Fruit fly (Drosophila melanogaster): ENCODE measurements around the gene GILT1.
A peak's percentile ranks its signal among the peaks of the same experiment; 100 is the strongest.

Gene GILT1

dm6 chr3R:13366561-13367518, 34.8 kb downstream of the GILT1 start, which contains the start of gene Elp6 (continued):
- TF ChIP-seq Bgb (GFP tag; IDR thresholded peaks at IDR 0.05; ENCODE audit: partially characterized antibody) (no peak), CG9609 (GFP tag; optimal IDR thresholded peaks at IDR 0.05) (peak; percentile 51), sens-2 (GFP tag; IDR thresholded peaks at IDR 0.05) (no peak), Vsx1 (GFP tag; optimal IDR thresholded peaks at IDR 0.05) (peak; percentile 38), Doc3 (GFP tag; IDR thresholded peaks at IDR 0.05; ENCODE audit: partially characterized antibody) (no peak), Hey (tag; optimal IDR thresholded peaks at IDR 0.05) (no peak), Xbp1 (GFP tag; optimal IDR thresholded peaks at IDR 0.05) (peak; percentile 67), dmrt99B (tag; optimal IDR thresholded peaks at IDR 0.05) (peak; percentile 73), caup (GFP tag; optimal IDR thresholded peaks at IDR 0.05; ENCODE audit: severe bottlenecking) (peak; percentile 71), CG6683 (GFP tag; optimal IDR thresholded peaks at IDR 0.05) (peak; percentile 19), CG11696 (GFP tag; IDR thresholded peaks at IDR 0.05) (no peak), pb (GFP tag; optimal IDR thresholded peaks at IDR 0.05) (no peak), Fer1 (GFP tag; optimal IDR thresholded peaks at IDR 0.05) (peak; percentile 47), nom (GFP tag; optimal IDR thresholded peaks at IDR 0.05) (no peak), CG6854 (GFP tag; optimal IDR thresholded peaks at IDR 0.05) (peak; percentile 53), CG6791 (GFP tag; IDR thresholded peaks at IDR 0.05; ENCODE audit: partially characterized antibody) (no peak), onecut (GFP tag; IDR thresholded peaks at IDR 0.05) (peak; percentile 37), CG9817 (tag; optimal IDR thresholded peaks at IDR 0.05) (peak; percentile 59), bbx (GFP tag; IDR thresholded peaks at IDR 0.05; ENCODE audit: partially characterized antibody) (no peak), Usf (GFP tag; optimal IDR thresholded peaks at IDR 0.05) (peak; percentile 37), CG11560 (tag; IDR thresholded peaks at IDR 0.05) (peak; percentile 32; the same call in 1 of the 3 replicates), toy (GFP tag; IDR thresholded peaks at IDR 0.05) (no peak), CG11695 (GFP tag; IDR thresholded peaks at IDR 0.05) (peak; percentile 37; the same call in 1 of the 3 replicates), klu (GFP tag; IDR thresholded peaks at IDR 0.05) (peak; percentile 47; the same call in 1 of the 2 replicates), CkIIα-i1 (GFP tag; IDR thresholded peaks at IDR 0.05) (0 out of 2 replicates have a peak, but pooled peaks have one; percentile 10), CG18262 (tag; optimal IDR thresholded peaks at IDR 0.05) (peak; percentile 62), usp (GFP tag; optimal IDR thresholded peaks at IDR 0.05) (no peak), kah (GFP tag; optimal IDR thresholded peaks at IDR 0.05) (no peak), psq (GFP tag; optimal IDR thresholded peaks at IDR 0.05) (peak; percentile 3), CG12071 (GFP tag; optimal IDR thresholded peaks at IDR 0.05) (no peak), CG8281 (tag; optimal IDR thresholded peaks at IDR 0.05) (peak; percentile 42), CG3281 (GFP tag; optimal IDR thresholded peaks at IDR 0.05) (peak; percentile 83)

- TF ChIP-seq onecut (GFP tag; IDR thresholded peaks at IDR 0.05) (peak; percentile 50), Pdp1 (GFP tag; optimal IDR thresholded peaks at IDR 0.05) (peak in 1 of 2 experiments; percentile 54), CG10543 (GFP tag; optimal IDR thresholded peaks at IDR 0.05) (peak; percentile 32), CG11504 (tag; optimal IDR thresholded peaks at IDR 0.05) (peak; percentile 12), ato (GFP tag; IDR thresholded peaks at IDR 0.05; ENCODE audit: partially characterized antibody) (no peak), sens (GFP tag) (peak; percentile 23), lmd (GFP tag; IDR thresholded peaks at IDR 0.05) (no peak), Hr51 (GFP tag; optimal IDR thresholded peaks at IDR 0.05) (peak in 1 of 2 experiments; percentile 19), caup (GFP tag; optimal IDR thresholded peaks at IDR 0.05; ENCODE audit: severe bottlenecking) (peak; percentile 5), so (GFP tag; IDR thresholded peaks at IDR 0.05) (0 out of 3 replicates have a peak, but pooled peaks have one; percentile 41), CG15696 (tag; optimal IDR thresholded peaks at IDR 0.05) (peak; percentile 36), Med (GFP tag) (peak; percentile 58), cwo (GFP tag; optimal IDR thresholded peaks at IDR 0.05) (no peak), sug (tag; optimal IDR thresholded peaks at IDR 0.05) (peak; percentile 52), CG10959 (GFP tag; IDR thresholded peaks at IDR 0.05) (no peak), twi (tag; optimal IDR thresholded peaks at IDR 0.05) (peak; percentile 80)
Observed at dm6 chr3R:13365665-13366414, 35.8 kb downstream of the GILT1 start.
